Fruit fly (Drosophila melanogaster) whole organism: ENCODE data around the gene TotM.

ENCODE experiments used
- CG8478 ChIP-seq: fragments of >200 bp; optimal IDR thresholded peaks from 2 replicates; lab custom pipeline; 2018; ENCODE audit warnings: inconsistent platforms
- Dll ChIP-seq: fragments of >200 bp; optimal IDR thresholded peaks from 2 replicates; lab custom pipeline; 2017
- EcR ChIP-seq, 2 experiments: fragments of >200 bp; optimal IDR thresholded peaks; 2 replicates each; lab custom pipeline; 2017; ENCODE audit warnings: missing biosample characterization in 2 of 2, missing genetic modification characterization in 2 of 2, missing genetic modification reagents in 2 of 2
- pan ChIP-seq: fragments of >200 bp; optimal IDR thresholded peaks from 2 replicates; lab custom pipeline; 2017
- psq ChIP-seq: fragments of >200 bp; optimal IDR thresholded peaks from 2 replicates; lab custom pipeline; 2017
- usp ChIP-seq: fragments of >200 bp; optimal IDR thresholded peaks from 2 replicates; lab custom pipeline; 2017; ENCODE audit warnings: missing biosample characterization, missing genetic modification characterization, mixed read lengths

Gene TotM

dm6 chr2L:5353454-5353853, 23.8 kb downstream of the TotM start:
- no peak for TF ChIP-seq Dll
- no peak for TF ChIP-seq EcR (GFP tag; optimal IDR thresholded peaks at IDR 0.05; lab: Kevin White, UChicago)
- TF ChIP-seq psq (lab: Kevin White, UChicago) = no peak
- no peak for TF ChIP-seq pan
- no peak for TF ChIP-seq usp (GFP tag; lab: Kevin White, UChicago)
- TF ChIP-seq CG8478 (lab: Kevin White, UChicago) = no peak

dm6 chr2L:5362351-5362750, 32.7 kb downstream of the TotM start:
- TF ChIP-seq usp (GFP tag; lab: Kevin White, UChicago) (no peak), EcR (GFP tag; optimal IDR thresholded peaks at IDR 0.05; lab: Kevin White, UChicago) (no peak), psq (lab: Kevin White, UChicago) (no peak), pan (no peak), Dll (no peak), CG8478 (lab: Kevin White, UChicago) (no peak)

dm6 chr2L:5365841-5366240, 36.2 kb downstream of the TotM start:
- TF ChIP-seq pan = no peak
- TF ChIP-seq psq (lab: Kevin White, UChicago) = no peak

dm6 chr2L:5367983-5368382, 38.3 kb downstream of the TotM start:
- TF ChIP-seq CG8478 (lab: Kevin White, UChicago) = no peak
- no peak for TF ChIP-seq usp (GFP tag; lab: Kevin White, UChicago)
- TF ChIP-seq Dll = no peak
- TF ChIP-seq pan = no peak
- no peak for TF ChIP-seq EcR (GFP tag; optimal IDR thresholded peaks at IDR 0.05; lab: Kevin White, UChicago)
- no peak for TF ChIP-seq psq (lab: Kevin White, UChicago)

dm6 chr2L:5372552-5372951, 42.9 kb downstream of the TotM start:
- no peak for TF ChIP-seq CG8478 (lab: Kevin White, UChicago)
- TF ChIP-seq usp (GFP tag; lab: Kevin White, UChicago) = no peak
- TF ChIP-seq EcR (GFP tag; optimal IDR thresholded peaks at IDR 0.05; lab: Kevin White, UChicago) = no peak
- TF ChIP-seq Dll = no peak
- TF ChIP-seq psq (lab: Kevin White, UChicago) = no peak
- no peak for TF ChIP-seq pan

dm6 chr2L:5374216-5374615, 44.6 kb downstream of the TotM start:
- TF ChIP-seq usp (GFP tag; lab: Kevin White, UChicago) (no peak), CG8478 (lab: Kevin White, UChicago) (no peak), pan (no peak), psq (lab: Kevin White, UChicago) (no peak), Dll (no peak), EcR (GFP tag; optimal IDR thresholded peaks at IDR 0.05; lab: Kevin White, UChicago) (no peak)

dm6 chr2L:5374989-5375388, 45.3 kb downstream of the TotM start:
- TF ChIP-seq EcR (GFP tag; optimal IDR thresholded peaks at IDR 0.05; lab: Kevin White, UChicago) (no peak), usp (GFP tag; lab: Kevin White, UChicago) (no peak), pan (no peak), psq (lab: Kevin White, UChicago) (no peak), CG8478 (lab: Kevin White, UChicago) (no peak), Dll (no peak)

- TF ChIP-seq usp (GFP tag; lab: Kevin White, UChicago) = no peak
- peak; percentile 22 for TF ChIP-seq Dll
These were observed 46.8 kb downstream of the TotM start for dm6 chr2L:5376442-5376841.

dm6 chr2L:5378829-5379228, 49.2 kb downstream of the TotM start:
- TF ChIP-seq CG8478 (lab: Kevin White, UChicago) = no peak
- TF ChIP-seq EcR (GFP tag; optimal IDR thresholded peaks at IDR 0.05; lab: Kevin White, UChicago) = no peak
- TF ChIP-seq Dll = no peak
- TF ChIP-seq pan = no peak
- no peak for TF ChIP-seq usp (GFP tag; lab: Kevin White, UChicago)
- TF ChIP-seq psq (lab: Kevin White, UChicago) = no peak
